Worm (Caenorhabditis elegans): ENCODE measurements around the gene sra-37.

The sra-37 gene

DNA sequence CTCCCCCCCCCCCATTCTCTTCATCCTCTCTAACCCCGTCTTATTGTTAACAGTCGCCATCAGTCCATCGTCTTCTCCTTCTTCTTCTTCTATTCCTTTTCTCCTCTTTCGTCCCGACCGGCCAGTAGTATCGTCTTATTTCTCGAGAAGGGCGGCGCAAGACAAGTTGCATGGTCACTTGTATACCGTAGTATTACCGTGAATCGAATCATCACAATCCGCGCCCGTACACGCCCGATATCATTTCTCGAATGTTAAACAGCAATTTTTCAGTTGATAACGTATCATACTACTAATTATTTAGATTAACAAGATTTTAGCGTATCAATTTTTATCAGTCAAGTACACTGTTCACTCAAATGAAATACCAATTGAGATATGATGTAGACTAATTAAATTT, 44.8 kb upstream of the sra-37 start:
- TF ChIP-seq hlh-30 (tag; optimal IDR thresholded peaks at IDR 0.05; ENCODE audit: insufficient read depth) (peak; percentile 4), mxl-3 (GFP tag; optimal IDR thresholded peaks at IDR 0.05) (peak; percentile 8), lin-38 (GFP tag; IDR thresholded peaks at IDR 0.05) (no peak)

DNA sequence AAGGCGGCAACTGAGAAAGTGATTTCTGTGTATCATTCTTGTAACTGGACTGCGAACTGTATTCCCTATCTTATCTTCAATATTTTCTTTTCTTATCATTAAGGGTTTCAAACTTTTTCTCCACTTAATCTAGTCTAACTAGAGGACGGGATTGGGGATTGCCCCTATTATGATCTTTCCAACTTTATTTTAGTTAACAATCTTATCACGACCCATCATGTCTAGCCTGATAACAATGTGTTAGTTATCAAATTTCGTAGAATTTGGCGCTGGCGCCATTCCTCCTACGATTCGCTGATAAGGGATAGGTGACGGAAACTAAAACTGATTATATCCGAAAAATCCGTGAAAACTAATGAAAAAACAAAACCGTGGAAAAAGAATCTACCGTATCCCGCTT, 44.2 kb upstream of the sra-37 start:
- TF ChIP-seq vab-7 (GFP tag; IDR thresholded peaks at IDR 0.05) (no peak), nhr-11 (tag; optimal IDR thresholded peaks at IDR 0.05) (no peak), nhr-6 (tag; optimal IDR thresholded peaks at IDR 0.05) (no peak), attf-4 (tag; optimal IDR thresholded peaks at IDR 0.05) (no peak), dve-1 (tag; optimal IDR thresholded peaks at IDR 0.05; ENCODE audit: insufficient read depth) (peak; percentile 44), Y105C5A.15 (GFP tag; IDR thresholded peaks at IDR 0.05) (no peak), pqm-1 (tag; optimal IDR thresholded peaks at IDR 0.05) (peak; percentile 88), T20F7.1 (GFP tag; optimal IDR thresholded peaks at IDR 0.05) (no peak), daf-16 (GFP tag; optimal IDR thresholded peaks at IDR 0.05) (no peak), daf-16 (tag; optimal IDR thresholded peaks at IDR 0.05) (peak; percentile 39), hlh-11 (tag; optimal IDR thresholded peaks at IDR 0.05) (peak; percentile 55), zfp-2 (tag; optimal IDR thresholded peaks at IDR 0.05) (no peak), nhr-111 (GFP tag; optimal IDR thresholded peaks at IDR 0.05) (no peak), lin-15B (tag; optimal IDR thresholded peaks at IDR 0.05) (no peak), mdt-29 (GFP tag; IDR thresholded peaks at IDR 0.05) (no peak), nhr-28 (tag; optimal IDR thresholded peaks at IDR 0.05) (peak; percentile 32), lin-38 (GFP tag; IDR thresholded peaks at IDR 0.05) (no peak), nhr-77 (tag; optimal IDR thresholded peaks at IDR 0.05) (no peak), rbr-2 (tag; optimal IDR thresholded peaks at IDR 0.05) (no peak), T26A8.4 (GFP tag; IDR thresholded peaks at IDR 0.05) (no peak), Y75B8A.6 (GFP tag; IDR thresholded peaks at IDR 0.05) (no peak), F49E8.2 (tag; optimal IDR thresholded peaks at IDR 0.05; ENCODE audit: borderline replicate concordance) (no peak), ceh-32 (tag; optimal IDR thresholded peaks at IDR 0.05; ENCODE audit: poor library complexity) (no peak), unc-62 (GFP tag; optimal IDR thresholded peaks at IDR 0.05 in 1 of 2) (peak in 1 of 2 experiments; percentile 84), unc-62 (tag; optimal IDR thresholded peaks at IDR 0.05) (no peak), cey-2 (tag; optimal IDR thresholded peaks at IDR 0.05; ENCODE audit: borderline replicate concordance, insufficient read depth) (no peak), unc-130 (GFP tag; optimal IDR thresholded peaks at IDR 0.05) (no peak), dmd-6 (GFP tag; IDR thresholded peaks at IDR 0.05) (peak; percentile 67), zag-1 (tag; optimal IDR thresholded peaks at IDR 0.05) (no peak)

DNA sequence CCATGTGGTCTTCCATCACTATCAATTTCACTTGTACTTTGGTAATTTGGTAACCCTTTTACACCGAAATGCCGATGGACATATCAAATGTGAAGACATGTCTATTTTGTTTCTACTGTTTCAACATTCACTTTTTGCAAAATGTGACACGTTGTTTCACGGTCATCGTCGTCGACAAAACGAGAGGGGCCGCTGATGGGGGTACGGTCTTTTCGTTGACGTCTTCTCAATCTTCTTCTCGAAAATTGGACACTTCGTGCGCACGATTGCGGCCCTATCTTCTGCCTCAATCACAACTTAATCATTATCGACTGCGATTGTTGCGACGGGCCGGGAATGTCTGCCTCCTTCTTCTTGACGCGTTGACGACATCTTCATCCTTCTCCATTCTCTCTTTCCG, 43.6 kb upstream of the sra-37 start:
- TF ChIP-seq nhr-28 (tag; optimal IDR thresholded peaks at IDR 0.05) (peak; percentile 4), tra-1 (GFP tag; IDR thresholded peaks at IDR 0.05) (no peak), mdl-1 (tag; optimal IDR thresholded peaks at IDR 0.05) (no peak), snpc-1.2 (GFP tag; IDR thresholded peaks at IDR 0.05) (no peak), unc-62 (GFP tag; optimal IDR thresholded peaks at IDR 0.05 in 1 of 2) (peak in 1 of 2 experiments; percentile 79), unc-62 (tag; optimal IDR thresholded peaks at IDR 0.05) (no peak), nhr-48 (tag; optimal IDR thresholded peaks at IDR 0.05) (no peak), aha-1 (tag) (no peak), Y105C5A.15 (GFP tag; IDR thresholded peaks at IDR 0.05) (no peak), mep-1 (tag; optimal IDR thresholded peaks at IDR 0.05) (no peak), mes-2 (tag; optimal IDR thresholded peaks at IDR 0.05; ENCODE audit: poor library complexity, severe bottlenecking) (no peak), Y5F2A.4 (GFP tag; optimal IDR thresholded peaks at IDR 0.05) (no peak), vab-7 (GFP tag; IDR thresholded peaks at IDR 0.05) (no peak), ceh-62 (tag; optimal IDR thresholded peaks at IDR 0.05) (no peak), mxl-3 (GFP tag; optimal IDR thresholded peaks at IDR 0.05) (peak; percentile 50), nhr-237 (tag; optimal IDR thresholded peaks at IDR 0.05) (no peak), ceh-28 (tag; optimal IDR thresholded peaks at IDR 0.05) (no peak), hlh-11 (tag; optimal IDR thresholded peaks at IDR 0.05) (peak; percentile 23)
